Fruit fly (Drosophila melanogaster): ENCODE data around the gene fzy.

dm6 chr2L:16315844-16316243 is 5.1 kb downstream of the fzy start:
- TF ChIP-seq CTCF (optimal IDR thresholded peaks at IDR 0.05) (no peak), CG8478 (optimal IDR thresholded peaks at IDR 0.05) (no peak)

Measured in S2 (cell line).